Fruit fly (Drosophila melanogaster) S2 (cell line): ENCODE data around the gene EMC5.

ENCODE experiments used
- CG8478 ChIP-seq: fragments of >200 bp; optimal IDR thresholded peaks from 2 replicates; lab custom pipeline; 2018
- CTCF ChIP-seq, 2 experiments: fragments of >200 bp; optimal IDR thresholded peaks; 2 replicates each; lab custom pipeline; 2018

Gene EMC5

DNA sequence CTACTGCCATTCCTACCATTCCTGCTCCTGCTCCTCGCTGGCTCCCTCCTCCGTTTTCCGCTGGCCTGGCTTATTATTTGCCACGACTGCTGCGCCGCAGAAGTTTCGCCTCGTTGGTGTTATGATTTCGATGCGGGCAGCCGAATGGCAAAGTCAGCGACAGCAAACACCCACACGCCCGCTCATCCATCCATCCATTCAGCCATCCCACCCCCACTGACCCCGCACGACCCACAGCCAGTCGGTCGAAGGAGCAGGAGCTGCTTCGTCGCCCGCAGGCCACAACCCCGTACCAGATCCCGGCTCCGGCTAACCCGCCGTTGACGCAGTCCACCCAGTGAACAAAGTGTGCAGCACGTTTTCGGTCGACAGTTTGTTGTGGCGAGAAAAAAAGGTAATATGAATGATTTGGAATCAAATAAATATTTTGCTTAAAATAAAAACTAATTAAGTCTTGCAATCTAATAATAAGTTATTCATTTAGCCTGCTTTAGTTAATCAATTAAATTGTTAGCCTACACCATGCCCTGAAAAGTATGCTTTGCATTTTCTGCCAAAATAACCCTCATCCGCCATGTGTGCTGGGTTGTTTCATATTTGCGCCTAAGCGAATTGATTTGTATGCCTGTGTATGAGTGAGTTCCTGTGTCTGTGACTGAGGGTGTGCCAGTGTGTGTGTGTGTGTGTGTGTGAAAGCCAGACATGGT is 39.1 kb downstream of the EMC5 start:
- no peak for TF ChIP-seq CG8478 (lab: Kevin White, UChicago)
- no peak for TF ChIP-seq CTCF (optimal IDR thresholded peaks at IDR 0.05; lab: Kevin White, UChicago)

DNA sequence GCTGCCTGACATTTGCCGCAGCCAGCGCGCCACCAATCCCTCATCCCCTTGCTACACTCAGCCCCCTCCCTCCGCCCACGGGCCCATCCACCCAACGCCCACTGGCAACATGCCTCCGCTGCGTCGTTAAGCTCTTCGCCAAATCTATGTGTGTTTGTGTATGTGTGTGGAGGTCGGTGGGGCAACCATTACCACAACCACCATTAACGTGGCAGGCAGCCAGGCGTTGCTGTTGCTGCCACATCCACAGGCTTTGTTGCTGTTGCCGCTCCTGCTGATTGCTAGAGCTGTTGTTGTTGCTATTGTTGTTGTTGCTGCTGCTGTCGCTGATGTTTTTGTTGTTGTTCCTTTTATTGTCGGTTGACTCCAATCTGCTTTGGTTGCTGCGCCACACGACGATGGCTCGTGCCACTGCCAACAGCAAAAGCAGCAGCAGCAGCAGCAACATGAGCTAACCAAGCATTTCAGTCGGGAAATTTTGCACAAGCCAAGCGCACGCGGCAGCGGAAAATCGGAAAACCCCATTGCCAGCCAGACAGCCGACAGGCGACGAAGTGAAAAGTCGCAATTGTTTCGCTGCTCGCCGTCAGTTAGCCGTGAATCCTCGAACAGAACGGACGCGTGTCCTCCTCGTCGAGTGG is 39.9 kb downstream of the EMC5 start, which contains the start of gene Sidpn:
TSS of gene Sidpn (plus strand) at position 465 of the 641 bp plus-strand sequence.
- TF ChIP-seq CG8478 (lab: Kevin White, UChicago) (no peak), CTCF (optimal IDR thresholded peaks at IDR 0.05; lab: Kevin White, UChicago) (no peak)

DNA sequence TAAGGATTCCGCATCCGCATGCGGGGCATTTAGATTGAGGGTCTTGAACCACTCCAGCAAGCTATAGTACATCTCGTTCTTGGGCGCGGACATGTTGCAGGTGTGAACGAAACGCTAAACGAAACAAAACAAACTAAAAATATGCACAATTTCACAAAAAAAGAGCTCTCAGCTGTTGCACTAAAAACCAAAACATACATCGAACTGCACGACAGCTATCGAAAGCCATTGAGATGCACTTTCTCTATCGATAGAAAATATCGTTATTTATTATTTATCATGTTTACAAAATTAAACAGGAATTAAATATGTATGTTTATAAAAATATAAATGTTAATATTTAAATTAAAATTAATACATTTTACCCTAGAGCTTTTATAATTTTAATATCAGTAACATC is 45.8 kb downstream of the EMC5 start, which contains the start of gene hook:
TSS of gene hook (minus strand) at position 211 of the 400 bp plus-strand sequence.
- no peak for TF ChIP-seq CTCF (optimal IDR thresholded peaks at IDR 0.05; lab: Kevin White, UChicago)
- TF ChIP-seq CG8478 (lab: Kevin White, UChicago): no peak

DNA sequence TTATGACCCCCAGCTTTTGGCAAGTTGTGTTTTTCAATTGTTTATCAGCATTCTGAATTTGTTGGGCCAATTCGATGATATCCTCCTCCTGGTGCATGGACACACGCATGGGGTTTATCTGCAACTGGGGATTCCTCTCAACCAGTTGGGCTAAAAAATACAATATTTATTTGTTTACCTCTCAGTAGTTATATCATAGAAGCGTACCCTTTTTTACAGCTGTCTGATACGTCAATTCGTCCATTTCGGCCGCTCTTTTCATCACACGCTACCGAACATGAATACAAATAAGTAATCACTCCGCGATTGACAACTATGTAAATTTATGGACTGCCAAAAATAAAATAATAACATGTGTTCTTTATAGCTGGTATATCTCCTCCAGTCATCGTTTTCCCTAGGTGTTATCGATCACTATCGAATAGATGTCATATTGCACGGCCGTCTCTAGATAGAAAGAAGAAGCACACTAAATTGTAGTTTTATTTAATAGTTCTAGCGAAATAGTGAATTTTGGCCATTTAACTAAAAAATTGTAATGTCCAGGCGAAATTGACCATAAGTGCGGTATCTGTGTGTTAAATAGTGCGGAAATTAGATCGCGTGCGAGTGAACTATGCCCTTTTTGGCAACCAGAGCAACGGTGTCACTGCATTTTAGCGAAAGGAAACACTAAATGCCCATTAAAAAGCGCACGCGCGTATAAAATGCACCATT is 46.9 kb downstream of the EMC5 start, which contains the start of the genes mib2 and CG31800:
TSS of gene mib2 (plus strand) at position 232 of the 717 bp plus-strand sequence.
TSS of gene CG31800 (minus strand) at position 364 of the 717 bp plus-strand sequence.
- TF ChIP-seq CG8478 (lab: Kevin White, UChicago): no peak

DNA sequence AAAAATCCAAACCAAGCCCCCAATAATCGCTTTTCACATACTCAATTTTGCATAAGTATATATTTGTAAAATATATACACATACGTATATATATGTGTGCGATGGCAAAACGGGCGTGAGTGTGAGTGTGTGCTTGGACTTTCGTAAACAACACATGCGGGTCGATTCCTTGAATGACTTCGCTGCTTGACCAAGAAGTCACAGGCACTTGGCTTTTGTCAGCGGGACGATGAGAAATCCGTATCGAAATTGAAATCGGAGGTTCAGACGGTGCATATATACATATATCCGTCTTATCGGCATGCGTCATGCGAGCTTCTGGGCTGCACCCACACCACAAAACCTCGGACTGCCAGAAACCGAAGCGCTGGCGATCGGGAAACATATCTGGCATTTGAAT is 47.5 kb downstream of the EMC5 start:
- TF ChIP-seq CG8478 (lab: Kevin White, UChicago) (no peak), CTCF (optimal IDR thresholded peaks at IDR 0.05; lab: Kevin White, UChicago) (no peak)

DNA sequence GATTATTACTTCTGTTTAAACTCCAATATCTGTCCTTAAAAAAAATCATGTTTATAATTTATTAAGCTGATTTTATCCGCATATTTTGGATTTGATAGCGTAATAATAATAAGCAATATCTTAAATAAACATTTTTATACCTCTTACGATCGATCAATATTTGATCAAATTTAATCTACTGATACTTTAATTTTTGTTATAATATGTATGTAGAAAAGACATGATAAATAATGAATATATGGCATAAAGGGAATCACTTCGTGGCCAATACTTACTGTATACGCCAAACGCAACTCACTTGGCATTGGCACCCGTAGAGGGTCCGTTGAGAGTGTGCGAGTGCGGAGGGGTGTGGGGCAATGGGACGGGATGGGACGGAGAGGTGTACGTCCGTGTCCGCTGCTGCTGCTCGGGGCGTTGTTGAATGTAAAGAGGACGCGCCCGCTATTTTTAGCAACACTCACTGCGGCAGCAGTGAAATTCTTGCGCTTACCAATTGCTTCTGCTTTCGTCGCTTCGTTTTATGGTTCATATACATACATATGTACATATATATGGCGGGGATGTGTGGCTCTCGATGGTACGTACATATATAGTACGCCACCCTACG is 48.7 kb downstream of the EMC5 start:
- TF ChIP-seq CTCF (optimal IDR thresholded peaks at IDR 0.05; lab: Kevin White, UChicago): no peak
- TF ChIP-seq CG8478 (lab: Kevin White, UChicago): no peak

DNA sequence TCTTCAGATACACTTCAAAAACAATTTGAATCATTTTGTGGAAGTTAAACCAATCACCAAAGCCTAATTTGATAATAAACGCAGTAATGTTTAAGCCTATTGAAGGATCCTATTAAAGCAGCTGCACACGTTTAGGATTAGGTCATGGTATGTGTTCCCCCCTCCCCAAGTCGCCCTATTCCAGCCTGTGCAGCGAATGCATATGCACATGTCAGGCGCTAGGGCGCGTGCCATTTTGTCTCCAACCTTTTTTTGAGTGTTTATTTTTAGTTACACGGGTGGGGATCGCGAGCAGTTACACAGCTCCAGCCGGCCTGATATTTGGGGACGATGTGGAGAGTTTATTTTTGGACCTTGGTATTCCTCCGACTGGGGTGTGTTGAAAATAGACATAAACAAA is 49.5 kb downstream of the EMC5 start:
- TF ChIP-seq CG8478 (lab: Kevin White, UChicago): no peak
- TF ChIP-seq CTCF (optimal IDR thresholded peaks at IDR 0.05; lab: Kevin White, UChicago): no peak

DNA sequence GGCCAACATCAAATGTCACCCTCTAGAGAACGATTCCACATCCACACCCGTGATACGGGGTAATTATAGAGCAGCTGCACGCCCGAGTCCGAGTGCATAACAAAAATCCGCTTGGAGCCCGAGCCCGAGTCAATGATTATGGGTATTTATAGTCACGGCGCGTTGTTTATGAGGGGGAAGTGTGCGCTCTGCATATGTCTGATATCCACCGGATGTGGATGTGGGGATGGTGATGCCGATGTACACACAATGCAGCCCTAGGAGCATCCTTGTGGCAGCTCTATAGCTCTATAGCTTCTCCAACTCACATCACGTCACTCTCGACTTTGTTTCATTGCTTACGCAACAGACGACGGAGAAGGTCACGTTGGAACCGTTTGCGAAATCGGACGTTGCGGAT is 49.9 kb downstream of the EMC5 start:
- TF ChIP-seq CG8478 (lab: Kevin White, UChicago): no peak
- no peak for TF ChIP-seq CTCF (optimal IDR thresholded peaks at IDR 0.05; lab: Kevin White, UChicago)
